Fruit fly (Drosophila melanogaster) whole organism, embryonic: Measurements from ENCODE around the gene CG14342.
A peak's percentile ranks its signal among the peaks of the same experiment; 100 is the strongest.

Experiments
- BtbVII ChIP-seq: fragments of 200-800 bp; sonication (Bioruptor generic); optimal IDR thresholded peaks from 3 replicates; lab custom pipeline; 2017; ENCODE audit warnings: missing biosample characterization, mild to moderate bottlenecking, missing genetic modification characterization
- CG15269 ChIP-seq: fragments of 200-800 bp; sonication (Bioruptor generic); optimal IDR thresholded peaks from 2 replicates; lab custom pipeline; 2018; ENCODE audit warnings: missing biosample characterization, mild to moderate bottlenecking, missing genetic modification characterization, moderate library complexity
- CG18011 ChIP-seq: fragments of 200-800 bp; sonication (Bioruptor generic); optimal IDR thresholded peaks from 2 replicates; lab custom pipeline; 2017; ENCODE audit warnings: missing biosample characterization, missing genetic modification characterization, mild to moderate bottlenecking, moderate library complexity, missing genotype
- CG2120 ChIP-seq: fragments of 200-800 bp; sonication (Bioruptor generic); optimal IDR thresholded peaks from 3 replicates; lab custom pipeline; 2016; ENCODE audit warnings: missing biosample characterization, missing genetic modification characterization
- CG2678 ChIP-seq: fragments of 200-800 bp; sonication (Bioruptor generic); optimal IDR thresholded peaks from 3 replicates; lab custom pipeline; 2019; ENCODE audit warnings: missing biosample characterization, mild to moderate bottlenecking, missing genetic modification characterization, moderate library complexity
- CG32532 ChIP-seq: fragments of 200-800 bp; sonication (Bioruptor generic); IDR thresholded peaks from 2 replicates; pipeline ENCODE4 v1.3.6; 2022; ENCODE audit warnings: missing biosample characterization, missing genetic modification characterization
- CG34376 ChIP-seq: fragments of 200-800 bp; sonication (Bioruptor generic); optimal IDR thresholded peaks from 2 replicates; lab custom pipeline; 2018; ENCODE audit warnings: missing biosample characterization, mild to moderate bottlenecking, missing genetic modification characterization
- CG8281 ChIP-seq: fragments of 200-800 bp; sonication (Bioruptor generic); optimal IDR thresholded peaks from 2 replicates; lab custom pipeline; 2018; ENCODE audit warnings: missing biosample characterization, mild to moderate bottlenecking, missing genetic modification characterization, moderate library complexity
- CG8290 ChIP-seq, 3 experiments: fragments of 200-800 bp; sonication (Bioruptor generic); optimal IDR thresholded peaks; 2 replicates each; lab custom pipeline; 2016 to 2019; ENCODE audit warnings: missing biosample characterization in 3 of 3, missing genetic modification characterization in 3 of 3, mild to moderate bottlenecking in 2 of 3, moderate library complexity in 1 of 3
- CG8388 ChIP-seq: fragments of 200-800 bp; sonication (Bioruptor generic); optimal IDR thresholded peaks from 2 replicates; lab custom pipeline; 2019; ENCODE audit warnings: missing biosample characterization, mild to moderate bottlenecking, missing genetic modification characterization, moderate library complexity
- CkIIα-i1 ChIP-seq: fragments of 200-800 bp; sonication (Bioruptor generic); IDR thresholded peaks from 2 replicates; pipeline ENCODE4 v1.3.6; 2022; ENCODE audit warnings: missing biosample characterization, missing genetic modification characterization
- CoRest ChIP-seq: fragments of 200-800 bp; sonication (Bioruptor generic); optimal IDR thresholded peaks from 3 replicates; lab custom pipeline; 2018; ENCODE audit warnings: missing biosample characterization, mild to moderate bottlenecking, missing genetic modification characterization, moderate library complexity
- D19A ChIP-seq: fragments of 200-800 bp; optimal IDR thresholded peaks from 3 replicates; lab custom pipeline; 2019; ENCODE audit warnings: missing biosample characterization, mild to moderate bottlenecking, missing genetic modification characterization, moderate library complexity
- Dbx ChIP-seq: fragments of 200-800 bp; sonication (Bioruptor generic); IDR thresholded peaks from 3 replicates; pipeline ENCODE4 v1.3.6; 2022; ENCODE audit warnings: missing biosample characterization, missing genetic modification characterization
- Ets65A ChIP-seq: fragments of 200-800 bp; sonication (Bioruptor generic); peaks from one replicate; lab custom pipeline; 2016; ENCODE audit warnings: missing biosample characterization, missing genetic modification characterization
- GATAe ChIP-seq: fragments of 200-800 bp; sonication (Bioruptor generic); conservative IDR thresholded peaks from 2 replicates; pipeline ENCODE4 v1.3.6; 2022; ENCODE audit warnings: missing biosample characterization, missing genetic modification characterization
- Hmx ChIP-seq: fragments of 200-800 bp; sonication (Bioruptor generic); optimal IDR thresholded peaks from 2 replicates; lab custom pipeline; 2016; ENCODE audit warnings: missing biosample characterization, missing genetic modification characterization
- Hr39 ChIP-seq: fragments of >200 bp; optimal IDR thresholded peaks from 2 replicates; lab custom pipeline; 2017
- Med ChIP-seq: fragments of 200-800 bp; sonication (Bioruptor generic); peaks from one replicate; lab custom pipeline; 2016; ENCODE audit warnings: missing biosample characterization, missing genetic modification characterization, mild to moderate bottlenecking, inconsistent platforms, moderate library complexity
- Mrtf ChIP-seq: fragments of 200-800 bp; sonication (Bioruptor generic); IDR thresholded peaks from 3 replicates; pipeline ENCODE4 v1.3.6; 2022; ENCODE audit warnings: missing biosample characterization, missing genetic modification characterization
- Pdp1 ChIP-seq, 2 experiments: fragments of 200-800 bp; sonication (Bioruptor generic); optimal IDR thresholded peaks; 3 replicates each; lab custom pipeline; 2016; ENCODE audit warnings: missing biosample characterization in 2 of 2, missing genetic modification characterization in 2 of 2, mild to moderate bottlenecking in 1 of 2, moderate library complexity in 1 of 2
- abd-A ChIP-seq: fragments of 200-800 bp; sonication (Bioruptor generic); optimal IDR thresholded peaks from 3 replicates; lab custom pipeline; 2019; ENCODE audit warnings: missing biosample characterization, mild to moderate bottlenecking, missing genetic modification characterization, moderate library complexity
- crc ChIP-seq: fragments of 200-800 bp; sonication (Bioruptor generic); optimal IDR thresholded peaks from 2 replicates; lab custom pipeline; 2016; ENCODE audit warnings: missing biosample characterization, missing genetic modification characterization
- dm ChIP-seq: fragments of 200-800 bp; sonication (Bioruptor generic); optimal IDR thresholded peaks from 3 replicates; lab custom pipeline; 2016; ENCODE audit warnings: missing biosample characterization, missing genetic modification characterization
- ems ChIP-seq: fragments of 200-800 bp; sonication (Bioruptor generic); optimal IDR thresholded peaks from 3 replicates; lab custom pipeline; 2016; ENCODE audit warnings: missing biosample characterization, missing genetic modification characterization
- exex ChIP-seq: fragments of 200-800 bp; sonication (Bioruptor generic); optimal IDR thresholded peaks from 4 replicates; lab custom pipeline; 2018; ENCODE audit warnings: missing biosample characterization, mild to moderate bottlenecking, missing genetic modification characterization, moderate library complexity
- grn ChIP-seq: fragments of 200-800 bp; sonication (Bioruptor generic); optimal IDR thresholded peaks from 3 replicates; lab custom pipeline; 2017; ENCODE audit warnings: missing biosample characterization, missing genetic modification characterization
- ken ChIP-seq: fragments of 200-800 bp; sonication (Bioruptor generic); IDR thresholded peaks from 3 replicates; pipeline ENCODE4 v1.3.6; 2022; ENCODE audit warnings: missing biosample characterization, missing genetic modification characterization
- lab ChIP-seq: fragments of 200-800 bp; sonication (Bioruptor generic); optimal IDR thresholded peaks from 3 replicates; lab custom pipeline; 2017; ENCODE audit warnings: missing biosample characterization, missing genetic modification characterization, mild to moderate bottlenecking, moderate library complexity, missing genetic modification reagents
- mirr ChIP-seq: fragments of 200-800 bp; sonication (Bioruptor generic); optimal IDR thresholded peaks from 3 replicates; lab custom pipeline; 2018; ENCODE audit warnings: missing biosample characterization, mild to moderate bottlenecking, missing genetic modification characterization
- pan ChIP-seq, 4 experiments: fragments of >200 bp in 3 of 4; fragments of 200-800 bp in 1 of 4; sonication (Bioruptor generic) in 1 of 4; optimal IDR thresholded peaks in 3 of 4; IDR thresholded peaks in 1 of 4; 2 replicates each; pipeline versions ENCODE4 v1.3.6 to Lab custom; 2017 to 2022; ENCODE audit warnings: missing biosample characterization in 2 of 4, missing genetic modification characterization in 2 of 4, mixed read lengths in 1 of 4
- salm ChIP-seq: fragments of 200-800 bp; sonication (Bioruptor generic); optimal IDR thresholded peaks from 2 replicates; lab custom pipeline; 2018; ENCODE audit warnings: missing biosample characterization, mild to moderate bottlenecking, missing genetic modification characterization
- sd ChIP-seq: fragments of 200-800 bp; sonication (Bioruptor generic); optimal IDR thresholded peaks from 3 replicates; lab custom pipeline; 2018; ENCODE audit warnings: missing biosample characterization, mild to moderate bottlenecking, missing genetic modification characterization, moderate library complexity
- sens-2 ChIP-seq: fragments of 200-800 bp; sonication (Bioruptor generic); IDR thresholded peaks from 2 replicates; pipeline ENCODE4 v1.3.6; 2022; ENCODE audit warnings: missing biosample characterization, missing genetic modification characterization
- slbo ChIP-seq: fragments of 200-800 bp; sonication (Bioruptor generic); IDR thresholded peaks from 2 replicates; pipeline ENCODE4 v1.3.6; 2022; ENCODE audit warnings: missing biosample characterization, missing genetic modification characterization
- slp2 ChIP-seq: fragments of 200-800 bp; sonication (Bioruptor generic); optimal IDR thresholded peaks from 2 replicates; lab custom pipeline; 2016; ENCODE audit warnings: missing biosample characterization, missing genetic modification characterization
- sug ChIP-seq: fragments of 200-800 bp; optimal IDR thresholded peaks from 2 replicates; lab custom pipeline; 2019; ENCODE audit warnings: missing biosample characterization, mild to moderate bottlenecking, missing genetic modification characterization, moderate library complexity

CG14342 gene

dm6 chr2L:1185642-1186497, 18.1 kb upstream of the CG14342 start, which contains the start of gene CG5001 (continued):
- TF ChIP-seq abd-A (tag; lab: Kevin White, UChicago) (no peak), CG2120 (GFP tag; lab: Kevin White, UChicago) (peak; percentile 87), CG8388 (GFP tag; lab: Kevin White, UChicago) (peak; percentile 87), Hmx (peak; percentile 26)

- peak; percentile 15 for TF ChIP-seq sug (tag; lab: Kevin White, UChicago)
- TF ChIP-seq Mrtf (GFP tag; lab: Robert Waterston, UW) = no peak
- no peak for TF ChIP-seq pan (optimal IDR thresholded peaks at IDR 0.05; lab: Kevin White, UChicago)
- no peak for TF ChIP-seq pan (GFP tag; optimal IDR thresholded peaks at IDR 0.05 in 1 of 2, IDR thresholded peaks at IDR 0.05 in 1 of 2)
- no peak for TF ChIP-seq dm (GFP tag; lab: Kevin White, UChicago)
- no peak for TF ChIP-seq crc (GFP tag; lab: Kevin White, UChicago)
- no peak for TF ChIP-seq abd-A (tag; lab: Kevin White, UChicago)
- TF ChIP-seq Hr39 (lab: Kevin White, UChicago) = peak; percentile 35
Observed at dm6 chr2L:1199166-1199565, 4.8 kb upstream of the CG14342 start, which contains the start of the genes CG5139 and CG43348. Gene CG5139, minus strand, starts transcription at chr2L:1199266. Gene CG43348, plus strand, starts transcription at chr2L:1199412.

dm6 chr2L:1199912-1200721, 3.9 kb upstream of the CG14342 start, which contains the start of the genes CG43349 and CG5011:
Gene CG43349, plus strand, starts transcription at chr2L:1200205.
Gene CG5011, plus strand, starts transcription at chr2L:1200671.
- no peak for TF ChIP-seq D19A (tag; lab: Kevin White, UChicago)
- peak; percentile 57 for TF ChIP-seq Med (GFP tag; lab: Kevin White, UChicago)
- no peak for TF ChIP-seq CoRest (tag; lab: Kevin White, UChicago)
- peak; percentile 6; the same call in 1 of the 3 replicates for TF ChIP-seq Dbx (GFP tag; lab: Robert Waterston, UW)
- TF ChIP-seq CG32532 = peak; percentile 17; the same call in 1 of the 2 replicates
- peak; percentile 26 for TF ChIP-seq mirr (GFP tag; lab: Kevin White, UChicago)
- TF ChIP-seq CG8290 (GFP tag; optimal IDR thresholded peaks at IDR 0.05; lab: Kevin White, UChicago) = no peak
- TF ChIP-seq CG8290 (tag; optimal IDR thresholded peaks at IDR 0.05; lab: Kevin White, UChicago) = no peak
- TF ChIP-seq ems (GFP tag; lab: Kevin White, UChicago) = no peak
- no peak for TF ChIP-seq ken
- 0 out of 2 replicates have a peak, but pooled peaks have one; percentile 19 for TF ChIP-seq slbo (GFP tag; lab: Robert Waterston, UW)
- peak; percentile 42 for TF ChIP-seq Ets65A (GFP tag; lab: Kevin White, UChicago)
- TF ChIP-seq lab = peak; percentile 27
- TF ChIP-seq exex (tag; lab: Kevin White, UChicago) = peak; percentile 54
- TF ChIP-seq GATAe (GFP tag; lab: Robert Waterston, UW) = peak; percentile 43; the same call in 1 of the 2 replicates

- TF ChIP-seq exex (tag; lab: Kevin White, UChicago) (peak; percentile 97), CG34376 (peak; percentile 58), CkIIα-i1 (GFP tag; lab: Robert Waterston, UW) (no peak), mirr (GFP tag; lab: Kevin White, UChicago) (peak; percentile 60), BtbVII (GFP tag; lab: Kevin White, UChicago) (peak; percentile 67), lab (peak; percentile 79), Pdp1 (GFP tag; optimal IDR thresholded peaks at IDR 0.05; lab: Kevin White, UChicago) (peak in 1 of 2 experiments; percentile 1), slp2 (GFP tag; lab: Kevin White, UChicago) (no peak), CG15269 (peak; percentile 21), salm (tag; lab: Kevin White, UChicago) (peak; percentile 81), sug (tag; lab: Kevin White, UChicago) (peak; percentile 26), sens-2 (0 out of 2 replicates have a peak, but pooled peaks have one; percentile 24), CG2678 (tag; lab: Kevin White, UChicago) (peak; percentile 14), sd (tag; lab: Kevin White, UChicago) (peak; percentile 93), slbo (GFP tag; lab: Robert Waterston, UW) (no peak), GATAe (GFP tag; lab: Robert Waterston, UW) (0 out of 2 replicates have a peak, but pooled peaks have one; percentile 55), grn (GFP tag; lab: Kevin White, UChicago) (peak; percentile 79), CG8281 (peak; percentile 91), CG18011 (GFP tag; lab: Kevin White, UChicago) (no peak)
Observed at dm6 chr2L:1201396-1201837, 2.6 kb upstream of the CG14342 start.
